Worm (Caenorhabditis elegans) whole organism, mixed stage, embryonic: Measurements from ENCODE around the gene F44E2.4.

ENCODE experiments used
- nhr-12 ChIP-seq: fragments of 150-350 bp; optimal IDR thresholded peaks from 2 replicates; lab custom pipeline; 2014; ENCODE audit warnings: missing biosample characterization, missing genetic modification characterization
- ztf-11 ChIP-seq: fragments of 150-350 bp; optimal IDR thresholded peaks from 2 replicates; lab custom pipeline; 2014; ENCODE audit warnings: missing biosample characterization, missing genetic modification characterization

DNA sequence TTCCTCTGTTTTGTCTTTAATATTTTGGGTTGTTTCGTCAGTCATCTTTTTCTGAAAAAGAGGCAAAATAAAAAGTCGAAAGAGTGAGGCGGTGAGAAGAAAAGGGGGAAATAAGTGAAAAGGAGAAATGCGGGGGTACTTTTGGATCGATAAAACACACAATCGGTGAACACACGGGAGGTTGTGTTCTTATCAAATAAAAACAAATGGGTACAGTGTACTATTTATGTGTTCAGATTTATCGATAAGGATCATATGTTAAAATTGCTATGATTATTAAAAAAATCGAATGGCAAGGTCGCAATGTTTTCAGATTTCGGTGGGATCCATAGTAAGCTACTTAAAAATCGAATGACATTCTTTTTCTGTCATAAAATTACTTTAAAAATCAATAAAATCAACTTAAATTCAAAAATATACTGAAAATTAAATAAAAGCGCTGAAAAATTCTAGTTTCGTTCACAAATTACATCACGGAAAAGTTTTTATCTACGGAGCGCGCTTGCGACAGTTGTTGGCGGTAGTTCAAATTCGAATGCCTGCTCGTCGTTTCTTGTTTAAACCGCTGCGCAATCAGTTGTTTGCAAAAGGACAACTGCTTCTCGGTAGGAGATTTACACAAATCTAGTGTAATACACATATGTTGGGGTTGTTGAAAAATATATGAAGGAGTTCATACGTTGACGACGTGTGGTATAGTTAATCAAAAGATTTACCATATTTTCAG lies 28.8 kb downstream of the F44E2.4 start, which contains the start of gene prx-19:
- TF ChIP-seq nhr-12 (tag; lab: Kevin White, UChicago), result no peak
- TF ChIP-seq ztf-11 (tag; lab: Kevin White, UChicago), result no peak
